Fruit fly (Drosophila melanogaster) whole organism, pupa: ENCODE measurements around the gene CG2617.

Source experiments
- CG12605 ChIP-seq: fragments of 200-800 bp; sonication (Bioruptor generic); IDR thresholded peaks from 2 replicates; pipeline ENCODE4 v1.3.6; 2022; ENCODE audit warnings: missing biosample characterization, missing genetic modification characterization
- CG13204 ChIP-seq: fragments of 200-800 bp; sonication (Bioruptor generic); optimal IDR thresholded peaks from 2 replicates; lab custom pipeline; 2018; ENCODE audit warnings: missing biosample characterization, mild to moderate bottlenecking, missing genetic modification characterization, moderate library complexity
- CG8159 ChIP-seq: fragments of 200-800 bp; sonication (Bioruptor generic); optimal IDR thresholded peaks from 3 replicates; lab custom pipeline; 2018; ENCODE audit warnings: missing biosample characterization, mild to moderate bottlenecking, missing genetic modification characterization, moderate library complexity
- CG9948 ChIP-seq: fragments of 200-800 bp; sonication (Bioruptor generic); optimal IDR thresholded peaks from 2 replicates; lab custom pipeline; 2018; ENCODE audit warnings: missing biosample characterization, mild to moderate bottlenecking, missing genetic modification characterization, moderate library complexity
- D1 ChIP-seq: fragments of 200-800 bp; sonication (Bioruptor generic); optimal IDR thresholded peaks from 2 replicates; lab custom pipeline; 2018; ENCODE audit warnings: missing biosample characterization, mild to moderate bottlenecking, missing genetic modification characterization, moderate library complexity
- Pif1A ChIP-seq: fragments of 200-800 bp; sonication (Bioruptor generic); optimal IDR thresholded peaks from 3 replicates; lab custom pipeline; 2016; ENCODE audit warnings: missing biosample characterization, missing genetic modification characterization
- Pif1B ChIP-seq: fragments of 200-800 bp; sonication (Bioruptor generic); optimal IDR thresholded peaks from 3 replicates; lab custom pipeline; 2016; ENCODE audit warnings: missing biosample characterization, missing genetic modification characterization
- Snoo ChIP-seq: fragments of 200-800 bp; sonication (Bioruptor generic); optimal IDR thresholded peaks from 3 replicates; lab custom pipeline; 2017; ENCODE audit warnings: missing biosample characterization, mild to moderate bottlenecking, missing genetic modification characterization, inconsistent platforms

- TF ChIP-seq CG8159: no peak
- no peak for TF ChIP-seq Pif1A (GFP tag; lab: Kevin White, UChicago)
- TF ChIP-seq CG9948 (tag; lab: Kevin White, UChicago): no peak
- TF ChIP-seq CG13204 (GFP tag; lab: Kevin White, UChicago): no peak
- no peak for TF ChIP-seq Snoo (tag; lab: Kevin White, UChicago)
- TF ChIP-seq D1 (tag; lab: Kevin White, UChicago): no peak
- no peak for TF ChIP-seq CG12605 (GFP tag; lab: Robert Waterston, UW)
- TF ChIP-seq Pif1B (GFP tag; lab: Kevin White, UChicago): no peak
Measured at dm6 chr2L:20664428-20664827, 17.7 kb upstream of the CG2617 start.
